Worm (Caenorhabditis elegans): Measurements from ENCODE around the gene nlt-1.

ce11 chrII:10044961-10045360 is 44.0 kb upstream of the nlt-1 start, which contains the start of the genes F52H3.11 and bath-38:
- TF ChIP-seq unc-39 (tag; optimal IDR thresholded peaks at IDR 0.05) (no peak), ces-1 (GFP tag; optimal IDR thresholded peaks at IDR 0.05) (no peak), nhr-12 (tag; optimal IDR thresholded peaks at IDR 0.05) (no peak), mep-1 (tag; optimal IDR thresholded peaks at IDR 0.05) (peak; percentile 47), pha-4 (tag; optimal IDR thresholded peaks at IDR 0.05) (peak; percentile 54), nhr-237 (tag; optimal IDR thresholded peaks at IDR 0.05) (no peak), unc-62 (GFP tag; optimal IDR thresholded peaks at IDR 0.05) (no peak), lin-13 (tag; optimal IDR thresholded peaks at IDR 0.05) (peak; percentile 23)
